Fruit fly (Drosophila melanogaster): ENCODE measurements around the gene CG5342.

The CG5342 gene

dm6 chr3R:11623025-11623424 is 44.4 kb downstream of the CG5342 start, which contains the start of gene CG14711 (continued):
- peak; percentile 77 for TF ChIP-seq twi (tag; optimal IDR thresholded peaks at IDR 0.05)
- no peak for TF ChIP-seq br (optimal IDR thresholded peaks at IDR 0.05)
- peak; percentile 64 for TF ChIP-seq MESR4 (GFP tag; optimal IDR thresholded peaks at IDR 0.05)
- TF ChIP-seq inv (GFP tag; IDR thresholded peaks at IDR 0.05; ENCODE audit: partially characterized antibody): peak; percentile 69
- TF ChIP-seq CG3281 (GFP tag; optimal IDR thresholded peaks at IDR 0.05): peak; percentile 81
- peak; percentile 51 for TF ChIP-seq CG43689 (GFP tag; IDR thresholded peaks at IDR 0.05)
- TF ChIP-seq chif (GFP tag; optimal IDR thresholded peaks at IDR 0.05): peak; percentile 20 to 72
- TF ChIP-seq lola (GFP tag; optimal IDR thresholded peaks at IDR 0.05): peak in 1 of 3 experiments; percentile 81
- peak; percentile 10 for TF ChIP-seq Atf3 (GFP tag; optimal IDR thresholded peaks at IDR 0.05)
- TF ChIP-seq wek (GFP tag; optimal IDR thresholded peaks at IDR 0.05): peak; percentile 32
- peak; percentile 91 for TF ChIP-seq YL-1 (GFP tag; optimal IDR thresholded peaks at IDR 0.05)
- peak; percentile 85 for TF ChIP-seq CG12155 (GFP tag; optimal IDR thresholded peaks at IDR 0.05)
- 0 out of 2 replicates have a peak, but pooled peaks have one; percentile 57 for TF ChIP-seq CG16779 (GFP tag; IDR thresholded peaks at IDR 0.05)
- no peak for TF ChIP-seq Doc2 (GFP tag; IDR thresholded peaks at IDR 0.05)
- peak; percentile 59; the same call in 2 of the 3 replicates for TF ChIP-seq Opbp (GFP tag; IDR thresholded peaks at IDR 0.05; ENCODE audit: partially characterized antibody)
- TF ChIP-seq CG13123 (GFP tag; optimal IDR thresholded peaks at IDR 0.05): peak; percentile 68
- peak; percentile 87 for TF ChIP-seq ase (GFP tag; IDR thresholded peaks at IDR 0.05)
- TF ChIP-seq CG1647 (GFP tag; optimal IDR thresholded peaks at IDR 0.05): peak; percentile 67
- peak; percentile 88 for TF ChIP-seq Fer1 (GFP tag; optimal IDR thresholded peaks at IDR 0.05)
- TF ChIP-seq rib (GFP tag; IDR thresholded peaks at IDR 0.05): peak; percentile 81
- peak; percentile 83 for TF ChIP-seq ranshi (GFP tag; IDR thresholded peaks at IDR 0.05)
- peak; percentile 89 for TF ChIP-seq Hsf (GFP tag; optimal IDR thresholded peaks at IDR 0.05)
- TF ChIP-seq CG3163 (GFP tag; optimal IDR thresholded peaks at IDR 0.05): peak; percentile 6
- peak; percentile 45 for TF ChIP-seq Side (GFP tag; optimal IDR thresholded peaks at IDR 0.05)
- TF ChIP-seq danr (GFP tag; IDR thresholded peaks at IDR 0.05): peak; percentile 65
- TF ChIP-seq CG4404 (GFP tag; IDR thresholded peaks at IDR 0.05): peak; percentile 74
- TF ChIP-seq CkIIα-i1 (GFP tag; IDR thresholded peaks at IDR 0.05): no peak
- peak; percentile 69 for TF ChIP-seq Lhr (GFP tag; optimal IDR thresholded peaks at IDR 0.05)
- TF ChIP-seq NFAT (GFP tag; IDR thresholded peaks at IDR 0.05): peak; percentile 84
- TF ChIP-seq ato (GFP tag; IDR thresholded peaks at IDR 0.05; ENCODE audit: partially characterized antibody): no peak; the same call in none of the 2 replicates
- TF ChIP-seq pum (GFP tag; optimal IDR thresholded peaks at IDR 0.05): peak; percentile 75
- peak in 1 of 2 experiments; percentile 63 for TF ChIP-seq insv (GFP tag; optimal IDR thresholded peaks at IDR 0.05)
- peak; percentile 90 for TF ChIP-seq PHDP (tag; optimal IDR thresholded peaks at IDR 0.05)
- peak; percentile 84 for TF ChIP-seq CG3065 (GFP tag; optimal IDR thresholded peaks at IDR 0.05)
- peak; percentile 79 for TF ChIP-seq ap (GFP tag; IDR thresholded peaks at IDR 0.05)
- peak; percentile 43 for TF ChIP-seq gro (GFP tag; optimal IDR thresholded peaks at IDR 0.05)
- peak; percentile 53 for TF ChIP-seq Hand (GFP tag; optimal IDR thresholded peaks at IDR 0.05)
- peak; percentile 91 for TF ChIP-seq lilli (GFP tag; optimal IDR thresholded peaks at IDR 0.05)
- no peak for TF ChIP-seq aop (GFP tag; IDR thresholded peaks at IDR 0.05)
- TF ChIP-seq CG3838 (GFP tag; optimal IDR thresholded peaks at IDR 0.05): peak; percentile 67
- TF ChIP-seq CG1602 (GFP tag; optimal IDR thresholded peaks at IDR 0.05): peak; percentile 85
- peak; percentile 98 for TF ChIP-seq CG18764 (GFP tag; optimal IDR thresholded peaks at IDR 0.05)
- TF ChIP-seq CG12391 (tag; optimal IDR thresholded peaks at IDR 0.05): peak; percentile 93
- TF ChIP-seq CG12659 (GFP tag; optimal IDR thresholded peaks at IDR 0.05): peak; percentile 92
- peak; percentile 90 for TF ChIP-seq CG17829 (tag; optimal IDR thresholded peaks at IDR 0.05)
- TF ChIP-seq Dip3 (GFP tag; optimal IDR thresholded peaks at IDR 0.05): peak; percentile 65
- TF ChIP-seq gt (GFP tag; IDR thresholded peaks at IDR 0.05): peak; percentile 44; the same call in 1 of the 2 replicates
- no peak for TF ChIP-seq sc (optimal IDR thresholded peaks at IDR 0.05)
- peak; percentile 24 for TF ChIP-seq sc (GFP tag; optimal IDR thresholded peaks at IDR 0.05)
- no peak for TF ChIP-seq toy (GFP tag; IDR thresholded peaks at IDR 0.05)
- TF ChIP-seq Kr (GFP tag; optimal IDR thresholded peaks at IDR 0.05): no peak
- TF ChIP-seq pzg (GFP tag; optimal IDR thresholded peaks at IDR 0.05): peak; percentile 54

All from whole organism, embryonic.